Worm (Caenorhabditis elegans): ENCODE data around the gene nrx-1.

Gene nrx-1

ce11 chrV:10824711-10825110, at the start of gene nrx-1:
Gene nrx-1, plus strand, starts transcription at chrV:10825011.
- TF ChIP-seq him-1 (tag; optimal IDR thresholded peaks at IDR 0.05): no peak
- TF ChIP-seq dao-5 (tag; optimal IDR thresholded peaks at IDR 0.05): no peak
- no peak for TF ChIP-seq W03F9.2 (tag; optimal IDR thresholded peaks at IDR 0.05)

- TF ChIP-seq him-1 (tag; optimal IDR thresholded peaks at IDR 0.05): no peak
- TF ChIP-seq dao-5 (tag; optimal IDR thresholded peaks at IDR 0.05): no peak
- no peak for TF ChIP-seq W03F9.2 (tag; optimal IDR thresholded peaks at IDR 0.05)
Observed at ce11 chrV:10776528-10777055, 48.2 kb upstream of the nrx-1 start, which contains the start of gene D1054.5. Gene D1054.5, minus strand, starts transcription at chrV:10776578.

- TF ChIP-seq W03F9.2 (tag; optimal IDR thresholded peaks at IDR 0.05) (no peak), him-1 (tag; optimal IDR thresholded peaks at IDR 0.05) (no peak), dao-5 (tag; optimal IDR thresholded peaks at IDR 0.05) (no peak)
Observed at ce11 chrV:10784011-10784410, 40.8 kb upstream of the nrx-1 start, which contains the start of gene D1054.8. Gene D1054.8, plus strand, starts transcription at chrV:10784311.

ce11 chrV:10790921-10791320, 33.9 kb upstream of the nrx-1 start, which contains the start of gene D1054.9:
Gene D1054.9, minus strand, starts transcription at chrV:10791057.
- TF ChIP-seq him-1 (tag; optimal IDR thresholded peaks at IDR 0.05) (no peak), W03F9.2 (tag; optimal IDR thresholded peaks at IDR 0.05) (no peak), dao-5 (tag; optimal IDR thresholded peaks at IDR 0.05) (no peak)

ce11 chrV:10792775-10793174, 32.0 kb upstream of the nrx-1 start, which contains the start of gene D1054.10:
Gene D1054.10, minus strand, starts transcription at chrV:10792875.
- TF ChIP-seq him-1 (tag; optimal IDR thresholded peaks at IDR 0.05): no peak
- TF ChIP-seq dao-5 (tag; optimal IDR thresholded peaks at IDR 0.05): no peak
- TF ChIP-seq W03F9.2 (tag; optimal IDR thresholded peaks at IDR 0.05): no peak

- TF ChIP-seq dao-5 (tag; optimal IDR thresholded peaks at IDR 0.05) (no peak), W03F9.2 (tag; optimal IDR thresholded peaks at IDR 0.05) (no peak), him-1 (tag; optimal IDR thresholded peaks at IDR 0.05) (no peak)
Observed at ce11 chrV:10793498-10793897, 31.3 kb upstream of the nrx-1 start, which contains the start of gene ule-3. Gene ule-3, plus strand, starts transcription at chrV:10793798.

- TF ChIP-seq dao-5 (tag; optimal IDR thresholded peaks at IDR 0.05): no peak
- no peak for TF ChIP-seq W03F9.2 (tag; optimal IDR thresholded peaks at IDR 0.05)
- TF ChIP-seq him-1 (tag; optimal IDR thresholded peaks at IDR 0.05): no peak
Observed at ce11 chrV:10794463-10794862, 30.3 kb upstream of the nrx-1 start.

ce11 chrV:10795494-10795893, 29.3 kb upstream of the nrx-1 start, which contains the start of gene D1054.19:
Gene D1054.19, plus strand, starts transcription at chrV:10795794.
- TF ChIP-seq W03F9.2 (tag; optimal IDR thresholded peaks at IDR 0.05) (no peak), dao-5 (tag; optimal IDR thresholded peaks at IDR 0.05) (no peak), him-1 (tag; optimal IDR thresholded peaks at IDR 0.05) (no peak)

- TF ChIP-seq dao-5 (tag; optimal IDR thresholded peaks at IDR 0.05) (no peak), W03F9.2 (tag; optimal IDR thresholded peaks at IDR 0.05) (no peak), him-1 (tag; optimal IDR thresholded peaks at IDR 0.05) (no peak)
Observed at ce11 chrV:10798090-10798489, 26.7 kb upstream of the nrx-1 start, which contains the start of gene srh-184. Gene srh-184, minus strand, starts transcription at chrV:10798190.

- no peak for TF ChIP-seq dao-5 (tag; optimal IDR thresholded peaks at IDR 0.05)
- no peak for TF ChIP-seq him-1 (tag; optimal IDR thresholded peaks at IDR 0.05)
- TF ChIP-seq W03F9.2 (tag; optimal IDR thresholded peaks at IDR 0.05): no peak
Observed at ce11 chrV:10801154-10801553, 23.7 kb upstream of the nrx-1 start, which contains the start of gene D1054.18. Gene D1054.18, minus strand, starts transcription at chrV:10801198.

ce11 chrV:10802060-10802459, 22.8 kb upstream of the nrx-1 start:
- TF ChIP-seq him-1 (tag; optimal IDR thresholded peaks at IDR 0.05) (no peak), W03F9.2 (tag; optimal IDR thresholded peaks at IDR 0.05) (peak; percentile 1)

- TF ChIP-seq him-1 (tag; optimal IDR thresholded peaks at IDR 0.05) (no peak), W03F9.2 (tag; optimal IDR thresholded peaks at IDR 0.05) (no peak), dao-5 (tag; optimal IDR thresholded peaks at IDR 0.05) (no peak)
Observed at ce11 chrV:10804374-10804773, 20.4 kb upstream of the nrx-1 start, which contains the start of gene secs-1. Gene secs-1, minus strand, starts transcription at chrV:10804474.

ce11 chrV:10805934-10806333, 18.9 kb upstream of the nrx-1 start, which contains the start of gene prp-38:
Gene prp-38, minus strand, starts transcription at chrV:10806034.
- TF ChIP-seq him-1 (tag; optimal IDR thresholded peaks at IDR 0.05): no peak
- no peak for TF ChIP-seq dao-5 (tag; optimal IDR thresholded peaks at IDR 0.05)
- no peak for TF ChIP-seq W03F9.2 (tag; optimal IDR thresholded peaks at IDR 0.05)

- peak; percentile 92 for TF ChIP-seq W03F9.2 (tag; optimal IDR thresholded peaks at IDR 0.05)
- TF ChIP-seq dao-5 (tag; optimal IDR thresholded peaks at IDR 0.05): peak; percentile 29
- TF ChIP-seq him-1 (tag; optimal IDR thresholded peaks at IDR 0.05): peak; percentile 33
Observed at ce11 chrV:10807862-10808327, 16.9 kb upstream of the nrx-1 start, which contains the start of gene plrg-1. Gene plrg-1, minus strand, starts transcription at chrV:10807912.

All from whole organism, L4/young adult.